Worm (Caenorhabditis elegans) whole organism, late embryonic: ENCODE measurements around the gene nep-11.

Experiments used
- ama-1 ChIP-seq: fragments of 150-350 bp; optimal IDR thresholded peaks from 2 replicates; lab custom pipeline; 2014
- nfya-1 ChIP-seq: sonication (generic microtip); optimal IDR thresholded peaks from 2 replicates; lab custom pipeline; 2017; ENCODE audit warnings: missing genetic modification characterization, mild to moderate bottlenecking, missing compliant biosample characterization, antibody characterized with exemption, moderate library complexity
- pros-1 ChIP-seq: fragments of 150-350 bp; optimal IDR thresholded peaks from 2 replicates; lab custom pipeline; 2014; ENCODE audit warnings: missing biosample characterization, missing genetic modification reagents, missing genetic modification characterization
- tbx-2 ChIP-seq: sonication (generic microtip); optimal IDR thresholded peaks from 2 replicates; lab custom pipeline; 2016; ENCODE audit warnings: missing genetic modification characterization, missing compliant biosample characterization
- tbx-7 ChIP-seq: sonication (generic microtip); optimal IDR thresholded peaks from 2 replicates; lab custom pipeline; 2016; ENCODE audit warnings: missing genotype, missing genetic modification characterization, missing compliant biosample characterization

DNA sequence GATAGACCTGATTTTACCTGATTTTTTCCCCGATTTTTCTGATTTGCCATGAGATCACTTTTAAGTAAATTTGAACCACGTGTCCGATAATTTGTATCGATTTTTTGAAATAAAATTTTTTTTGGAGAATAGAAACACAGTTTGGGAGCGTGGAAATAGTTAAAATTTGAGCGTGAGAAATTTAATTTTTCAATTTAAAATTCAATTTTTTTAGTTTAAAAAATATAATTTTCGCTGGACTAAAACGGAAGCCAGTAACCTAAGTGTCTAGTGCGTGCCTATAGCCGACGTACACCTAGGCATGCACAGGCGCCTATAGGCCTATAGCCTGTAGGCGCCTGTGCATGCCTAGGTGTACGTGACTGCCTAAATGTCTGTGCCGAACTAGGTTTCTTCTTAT is 26.1 kb downstream of the nep-11 start, which contains the start of gene nep-9:
- no peak for TF ChIP-seq pros-1 (tag; lab: Kevin White, UChicago)
- no peak for TF ChIP-seq ama-1 (lab: Kevin White, UChicago)
- no peak for TF ChIP-seq tbx-7 (tag; lab: Kevin White, UChicago)
- no peak for TF ChIP-seq tbx-2
- TF ChIP-seq nfya-1, result no peak
